Worm (Caenorhabditis elegans) whole organism, L4/young adult: Measurements from ENCODE around the gene gtf-2E1.

ENCODE experiments used
- W03F9.2 ChIP-seq: fragments of 150-350 bp; optimal IDR thresholded peaks from 2 replicates; lab custom pipeline; 2014; ENCODE audit warnings: missing biosample characterization, missing genetic modification characterization
- dao-5 ChIP-seq: sonication (generic microtip); optimal IDR thresholded peaks from 2 replicates; lab custom pipeline; 2016; ENCODE audit warnings: missing genotype, missing genetic modification characterization, moderate library complexity, missing compliant biosample characterization
- him-1 ChIP-seq: sonication (generic microtip); optimal IDR thresholded peaks from 2 replicates; lab custom pipeline; 2016; ENCODE audit warnings: missing genotype, missing genetic modification reagents, missing genetic modification characterization, missing compliant biosample characterization

ce11 chrIV:17285263-17285662, 30.2 kb downstream of the gtf-2E1 start:
- TF ChIP-seq him-1 (tag; lab: Kevin White, UChicago): no peak
- TF ChIP-seq dao-5: no peak
- TF ChIP-seq W03F9.2 (tag; lab: Kevin White, UChicago): no peak
